Worm (Caenorhabditis elegans) whole organism, L4/young adult: Measurements from ENCODE around the gene math-37.

ENCODE experiments used
- W03F9.2 ChIP-seq: fragments of 150-350 bp; optimal IDR thresholded peaks from 2 replicates; lab custom pipeline; 2014; ENCODE audit warnings: missing biosample characterization, missing genetic modification characterization
- dao-5 ChIP-seq: sonication (generic microtip); optimal IDR thresholded peaks from 2 replicates; lab custom pipeline; 2016; ENCODE audit warnings: missing genotype, missing genetic modification characterization, moderate library complexity, missing compliant biosample characterization
- him-1 ChIP-seq: sonication (generic microtip); optimal IDR thresholded peaks from 2 replicates; lab custom pipeline; 2016; ENCODE audit warnings: missing genotype, missing genetic modification reagents, missing genetic modification characterization, missing compliant biosample characterization

- TF ChIP-seq him-1 (tag; lab: Kevin White, UChicago) (no peak), dao-5 (tag; lab: Kevin White, UChicago) (no peak), W03F9.2 (tag; lab: Kevin White, UChicago) (no peak)
Observed at ce11 chrII:2071429-2071828, 50.6 kb downstream of the math-37 start, which contains the start of gene F07E5.7.
